Fruit fly (Drosophila melanogaster) Kc167 (cell line): ENCODE data around the gene Dfd.

ENCODE experiments used
- Sin3A ChIP-seq: fragments of >200 bp; optimal IDR thresholded peaks from 2 replicates; lab custom pipeline; 2018; ENCODE audit warnings: missing external identifiers
- h ChIP-seq: fragments of >200 bp; optimal IDR thresholded peaks from 3 replicates; lab custom pipeline; 2018; ENCODE audit warnings: missing external identifiers
- ttk ChIP-seq: sonication (Bioruptor generic); optimal IDR thresholded peaks from 2 replicates; lab custom pipeline; 2017; ENCODE audit warnings: missing external identifiers

DNA sequence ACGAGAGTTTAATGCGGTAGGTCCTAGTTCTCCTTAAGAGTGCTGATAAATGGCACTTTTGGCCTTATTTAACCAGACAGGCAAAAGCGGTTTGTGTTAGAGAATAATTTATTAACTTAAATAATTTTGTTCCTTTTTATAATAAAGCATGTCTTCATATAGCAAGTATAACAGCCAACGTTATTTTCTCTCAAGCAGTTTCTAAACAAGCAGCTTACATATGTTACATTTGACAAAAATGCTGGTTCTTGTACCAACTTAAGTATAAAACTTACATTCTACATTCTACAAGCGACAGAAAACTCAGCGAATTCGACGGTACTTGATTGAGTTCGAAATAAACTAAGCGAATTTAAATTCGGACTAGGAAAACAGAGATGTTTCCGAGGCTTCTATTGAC, 11.6 kb upstream of the Dfd start:
- TF ChIP-seq h (lab: Kevin White, UChicago) (no peak), ttk (lab: Kevin White, UChicago) (no peak), Sin3A (lab: Kevin White, UChicago) (no peak)
